Worm (Caenorhabditis elegans): Measurements from ENCODE around the gene tbc-18.

tbc-18 gene

DNA sequence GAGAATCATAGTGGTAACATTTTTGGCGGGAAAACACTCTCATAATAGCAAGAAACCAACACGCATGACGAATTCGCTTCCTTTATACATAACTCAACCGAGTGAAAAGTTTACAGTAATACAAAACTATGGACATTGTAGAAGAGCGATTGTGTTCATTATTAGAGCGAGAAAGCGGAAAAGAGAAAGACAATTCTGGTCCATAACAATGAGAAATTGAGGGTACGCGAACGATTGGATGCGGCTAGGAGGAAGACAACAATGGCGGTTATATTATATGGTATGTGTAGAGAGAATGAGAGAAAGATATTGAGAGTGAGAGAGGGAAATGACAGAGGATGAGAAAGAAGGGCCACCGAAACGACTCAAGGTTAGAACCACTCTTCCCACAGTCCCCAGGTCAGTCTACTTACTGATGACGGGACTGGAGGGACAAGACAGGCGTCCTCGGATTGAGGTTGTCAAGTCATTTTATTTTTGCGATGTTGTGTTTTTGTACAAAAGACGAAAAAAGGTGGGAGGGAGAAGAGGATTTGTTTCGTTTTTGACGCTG, 47.9 kb downstream of the tbc-18 start:
- TF ChIP-seq ceh-2 (tag; optimal IDR thresholded peaks at IDR 0.05) = peak; percentile 5
- TF ChIP-seq ets-4 (tag; optimal IDR thresholded peaks at IDR 0.05) = no peak
- no peak for TF ChIP-seq pat-9 (tag; optimal IDR thresholded peaks at IDR 0.05)
- no peak for TF ChIP-seq mec-3 (tag; optimal IDR thresholded peaks at IDR 0.05; ENCODE audit: borderline replicate concordance)
- no peak for TF ChIP-seq npax-4 (tag; optimal IDR thresholded peaks at IDR 0.05)
- no peak for TF ChIP-seq pha-4 (tag; optimal IDR thresholded peaks at IDR 0.05)
- TF ChIP-seq ceh-6 (GFP tag; optimal IDR thresholded peaks at IDR 0.05) = no peak
- TF ChIP-seq eyg-1 (tag; optimal IDR thresholded peaks at IDR 0.05) = no peak
- TF ChIP-seq sox-2 (GFP tag; IDR thresholded peaks at IDR 0.05) = peak; percentile 88
- no peak for TF ChIP-seq ttx-3 (tag; optimal IDR thresholded peaks at IDR 0.05)
- peak; percentile 64 for TF ChIP-seq ceh-31 (tag; optimal IDR thresholded peaks at IDR 0.05)
- TF ChIP-seq C08G9.2 (tag; optimal IDR thresholded peaks at IDR 0.05) = no peak
- TF ChIP-seq ama-1 (optimal IDR thresholded peaks at IDR 0.05) = no peak
- peak; percentile 32 for TF ChIP-seq nfya-1 (tag; optimal IDR thresholded peaks at IDR 0.05)
- no peak for TF ChIP-seq tbx-7 (tag; optimal IDR thresholded peaks at IDR 0.05)
- no peak for TF ChIP-seq zip-5 (tag; optimal IDR thresholded peaks at IDR 0.05)

DNA sequence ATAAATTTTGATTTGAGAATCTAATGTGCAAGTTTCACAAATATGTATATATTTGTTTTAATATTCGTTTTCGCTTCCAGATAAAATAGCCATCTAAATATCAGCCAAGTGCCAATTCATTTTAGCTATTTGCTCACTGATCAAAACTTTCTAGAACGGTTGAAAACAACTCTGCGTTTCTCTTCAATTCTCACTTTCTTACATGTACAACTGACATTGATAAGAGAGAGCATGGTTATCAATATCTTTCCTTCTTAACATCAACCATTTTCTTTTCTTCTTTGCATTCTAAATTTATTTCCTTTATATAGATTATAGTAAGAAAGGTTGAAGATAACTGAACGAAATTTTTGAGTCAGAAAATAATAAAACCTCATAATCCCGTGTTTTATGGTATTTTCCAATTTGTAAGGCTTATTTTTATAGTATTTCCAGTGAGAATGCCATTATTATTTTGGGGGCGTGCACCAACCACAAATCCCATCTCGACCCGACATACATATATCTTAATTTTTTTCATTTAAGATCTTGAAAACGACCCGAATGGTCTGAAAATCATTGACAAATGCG, 50.0 kb downstream of the tbc-18 start, which contains the start of gene F08F1.3:
Gene F08F1.3, plus strand, starts transcription at position 520 of the 570 bp plus-strand sequence.
- TF ChIP-seq elt-2 (tag; optimal IDR thresholded peaks at IDR 0.05) (peak; percentile 55), tbx-2 (tag; optimal IDR thresholded peaks at IDR 0.05) (no peak)

DNA sequence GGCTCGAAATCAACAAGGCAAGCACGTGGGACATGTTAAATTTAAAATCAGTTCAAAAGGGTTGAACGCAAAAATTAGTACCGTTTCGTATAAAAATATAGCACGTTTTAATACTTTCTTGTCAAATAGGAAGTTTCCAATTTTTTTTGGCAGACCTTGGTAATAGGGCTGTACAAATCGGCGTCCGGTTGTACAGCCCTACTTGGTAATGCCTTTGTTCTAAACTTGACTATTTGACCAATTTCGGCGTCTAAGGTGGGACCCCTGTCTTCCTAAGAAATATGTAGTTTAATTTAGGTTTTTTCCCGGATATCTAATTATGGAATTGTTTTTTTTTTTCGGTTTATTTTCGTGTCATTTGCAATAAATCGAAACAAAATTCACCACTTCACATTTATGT, 51.1 kb downstream of the tbc-18 start:
- TF ChIP-seq lim-6 (tag; optimal IDR thresholded peaks at IDR 0.05) (no peak), elt-4 (tag; optimal IDR thresholded peaks at IDR 0.05) (no peak), hlh-30 (tag; optimal IDR thresholded peaks at IDR 0.05; ENCODE audit: insufficient read depth) (no peak), mec-3 (tag; optimal IDR thresholded peaks at IDR 0.05; ENCODE audit: borderline replicate concordance) (no peak), ceh-48 (tag; optimal IDR thresholded peaks at IDR 0.05) (no peak), ceh-14 (tag; optimal IDR thresholded peaks at IDR 0.05) (no peak), ceh-18 (tag; optimal IDR thresholded peaks at IDR 0.05) (no peak), nfya-1 (tag; optimal IDR thresholded peaks at IDR 0.05) (no peak), K09A11.1 (tag; optimal IDR thresholded peaks at IDR 0.05; ENCODE audit: insufficient read depth) (no peak), hlh-8 (tag; optimal IDR thresholded peaks at IDR 0.05) (no peak), sox-4 (tag; optimal IDR thresholded peaks at IDR 0.05) (no peak), hlh-15 (tag; optimal IDR thresholded peaks at IDR 0.05) (no peak), ceh-24 (tag; optimal IDR thresholded peaks at IDR 0.05) (no peak), ttx-3 (tag; optimal IDR thresholded peaks at IDR 0.05) (no peak), ztf-16 (tag; optimal IDR thresholded peaks at IDR 0.05) (no peak), ceh-45 (GFP tag; IDR thresholded peaks at IDR 0.05) (no peak), rnt-1 (tag; optimal IDR thresholded peaks at IDR 0.05) (no peak)
